Worm (Caenorhabditis elegans) whole organism, late embryonic: ENCODE measurements around the gene R07A4.4.

Experiments used
- C08G9.2 ChIP-seq: sonication (generic microtip); optimal IDR thresholded peaks from 2 replicates; lab custom pipeline; 2016; ENCODE audit warnings: mild to moderate bottlenecking, missing genetic modification characterization, moderate library complexity, missing compliant biosample characterization
- C38D4.7 ChIP-seq: fragments of 200-800 bp; sonication (Bioruptor generic); optimal IDR thresholded peaks from 2 replicates; lab custom pipeline; 2018; ENCODE audit warnings: mild to moderate bottlenecking, missing genetic modification characterization, moderate library complexity, missing compliant biosample characterization
- K09A11.1 ChIP-seq: sonication (generic microtip); optimal IDR thresholded peaks from 2 replicates; lab custom pipeline; 2017; ENCODE audit warnings: antibody characterized with exemption, mild to moderate bottlenecking, missing genetic modification characterization, missing compliant biosample characterization; ENCODE audit not compliant: insufficient read depth
- T23F11.4 ChIP-seq: fragments of 200-800 bp; sonication (Bioruptor generic); optimal IDR thresholded peaks from 2 replicates; lab custom pipeline; 2018; ENCODE audit warnings: mild to moderate bottlenecking, missing genetic modification characterization, missing compliant biosample characterization
- ahr-1 ChIP-seq: sonication (generic microtip); optimal IDR thresholded peaks from 2 replicates; lab custom pipeline; 2016; ENCODE audit warnings: missing genetic modification characterization, missing compliant biosample characterization
- ama-1 ChIP-seq: fragments of 150-350 bp; optimal IDR thresholded peaks from 2 replicates; lab custom pipeline; 2014
- ceh-2 ChIP-seq: sonication (generic microtip); optimal IDR thresholded peaks from 2 replicates; lab custom pipeline; 2016; ENCODE audit warnings: missing genotype, missing genetic modification characterization, missing compliant biosample characterization
- ceh-24 ChIP-seq: sonication (generic microtip); optimal IDR thresholded peaks from 2 replicates; lab custom pipeline; 2016; ENCODE audit warnings: mild to moderate bottlenecking, missing genetic modification characterization, missing compliant biosample characterization
- ceh-30 ChIP-seq: fragments of 150-350 bp; optimal IDR thresholded peaks from 2 replicates; lab custom pipeline; 2014; ENCODE audit warnings: missing biosample characterization, missing genetic modification characterization
- ceh-31 ChIP-seq: sonication (generic microtip); optimal IDR thresholded peaks from 2 replicates; lab custom pipeline; 2016; ENCODE audit warnings: missing genetic modification characterization, missing compliant biosample characterization
- ceh-48 ChIP-seq: sonication (generic microtip); optimal IDR thresholded peaks from 2 replicates; lab custom pipeline; 2016; ENCODE audit warnings: missing genetic modification characterization, inconsistent platforms, missing compliant biosample characterization
- ceh-6 ChIP-seq: fragments of 200-800 bp; sonication (Bioruptor generic); optimal IDR thresholded peaks from 2 replicates; lab custom pipeline; 2018; ENCODE audit warnings: mild to moderate bottlenecking, missing genetic modification characterization, missing compliant biosample characterization
- ceh-9 ChIP-seq: sonication (generic microtip); optimal IDR thresholded peaks from 2 replicates; lab custom pipeline; 2016; ENCODE audit warnings: mild to moderate bottlenecking, missing genetic modification characterization, inconsistent platforms, missing compliant biosample characterization
- dmd-4 ChIP-seq: sonication (generic microtip); optimal IDR thresholded peaks from 2 replicates; lab custom pipeline; 2016; ENCODE audit warnings: borderline replicate concordance, missing genetic modification characterization, missing compliant biosample characterization
- elt-2 ChIP-seq: sonication (generic microtip); optimal IDR thresholded peaks from 2 replicates; lab custom pipeline; 2016; ENCODE audit warnings: missing genetic modification reagents, missing genetic modification characterization, missing compliant biosample characterization
- eyg-1 ChIP-seq: sonication (generic microtip); optimal IDR thresholded peaks from 2 replicates; lab custom pipeline; 2016; ENCODE audit warnings: missing genotype, missing genetic modification characterization, missing compliant biosample characterization
- fax-1 ChIP-seq: sonication (generic microtip); optimal IDR thresholded peaks from 2 replicates; lab custom pipeline; 2016; ENCODE audit warnings: missing genotype, missing genetic modification characterization, missing compliant biosample characterization
- fkh-10 ChIP-seq: fragments of 150-350 bp; optimal IDR thresholded peaks from 2 replicates; lab custom pipeline; 2014; ENCODE audit warnings: missing biosample characterization, missing genetic modification reagents, missing genetic modification characterization
- fkh-6 ChIP-seq: sonication (generic microtip); optimal IDR thresholded peaks from 2 replicates; lab custom pipeline; 2016; ENCODE audit warnings: missing genetic modification characterization, missing compliant biosample characterization
- lin-11 ChIP-seq: fragments of 200-800 bp; sonication (Bioruptor generic); optimal IDR thresholded peaks from 2 replicates; lab custom pipeline; 2018; ENCODE audit warnings: mild to moderate bottlenecking, missing genetic modification characterization, missing compliant biosample characterization
- mec-3 ChIP-seq: sonication (generic microtip); optimal IDR thresholded peaks from 2 replicates; lab custom pipeline; 2016; ENCODE audit warnings: borderline replicate concordance, missing genetic modification characterization, missing compliant biosample characterization
- npax-4 ChIP-seq: sonication (generic microtip); optimal IDR thresholded peaks from 2 replicates; lab custom pipeline; 2016; ENCODE audit warnings: missing genetic modification characterization, missing compliant biosample characterization
- odd-2 ChIP-seq: sonication (generic microtip); optimal IDR thresholded peaks from 2 replicates; lab custom pipeline; 2017; ENCODE audit warnings: antibody characterized with exemption, mild to moderate bottlenecking, missing genetic modification characterization, missing compliant biosample characterization
- pha-4 ChIP-seq: fragments of 150-350 bp; optimal IDR thresholded peaks from 2 replicates; lab custom pipeline; 2018; ENCODE audit warnings: missing biosample characterization, missing genetic modification reagents, missing genetic modification characterization
- pqm-1 ChIP-seq: sonication (generic microtip); optimal IDR thresholded peaks from 2 replicates; lab custom pipeline; 2016; ENCODE audit warnings: missing genetic modification characterization, missing compliant biosample characterization
- pros-1 ChIP-seq: fragments of 150-350 bp; optimal IDR thresholded peaks from 2 replicates; lab custom pipeline; 2014; ENCODE audit warnings: missing biosample characterization, missing genetic modification reagents, missing genetic modification characterization
- ref-2 ChIP-seq: sonication (generic microtip); optimal IDR thresholded peaks from 2 replicates; lab custom pipeline; 2016; ENCODE audit warnings: missing genetic modification characterization, missing compliant biosample characterization
- rnt-1 ChIP-seq: sonication (generic microtip); optimal IDR thresholded peaks from 2 replicates; lab custom pipeline; 2016; ENCODE audit warnings: missing genetic modification characterization, missing compliant biosample characterization
- sdc-2 ChIP-seq: sonication (generic microtip); optimal IDR thresholded peaks from 2 replicates; lab custom pipeline; 2016; ENCODE audit warnings: missing genotype, missing genetic modification characterization, missing compliant biosample characterization
- sox-4 ChIP-seq: sonication (generic microtip); optimal IDR thresholded peaks from 2 replicates; lab custom pipeline; 2017; ENCODE audit warnings: mild to moderate bottlenecking, missing genetic modification characterization, inconsistent platforms, missing compliant biosample characterization
- syd-9 ChIP-seq: sonication (generic microtip); optimal IDR thresholded peaks from 2 replicates; lab custom pipeline; 2016; ENCODE audit warnings: mild to moderate bottlenecking, missing genetic modification characterization, moderate library complexity, missing compliant biosample characterization
- tbx-7 ChIP-seq: sonication (generic microtip); optimal IDR thresholded peaks from 2 replicates; lab custom pipeline; 2016; ENCODE audit warnings: missing genotype, missing genetic modification characterization, missing compliant biosample characterization
- unc-3 ChIP-seq, 2 experiments: fragments of 200-800 bp in 1 of 2; sonication (Bioruptor generic) in 1 of 2; sonication (generic microtip) in 1 of 2; conservative IDR thresholded peaks in 1 of 2; optimal IDR thresholded peaks in 1 of 2; 2 replicates each; pipeline versions ENCODE4 v1.3.6 to Lab custom; 2016 to 2022; ENCODE audit warnings: missing compliant biosample characterization in 2 of 2, missing genetic modification characterization in 2 of 2, missing genetic modification reagents in 1 of 2
- unc-42 ChIP-seq: sonication (generic microtip); optimal IDR thresholded peaks from 2 replicates; lab custom pipeline; 2016; ENCODE audit warnings: missing genotype, missing genetic modification characterization, missing compliant biosample characterization
- zip-5 ChIP-seq: sonication (generic microtip); optimal IDR thresholded peaks from 2 replicates; lab custom pipeline; 2016; ENCODE audit warnings: missing genetic modification characterization, missing compliant biosample characterization

Gene R07A4.4

DNA sequence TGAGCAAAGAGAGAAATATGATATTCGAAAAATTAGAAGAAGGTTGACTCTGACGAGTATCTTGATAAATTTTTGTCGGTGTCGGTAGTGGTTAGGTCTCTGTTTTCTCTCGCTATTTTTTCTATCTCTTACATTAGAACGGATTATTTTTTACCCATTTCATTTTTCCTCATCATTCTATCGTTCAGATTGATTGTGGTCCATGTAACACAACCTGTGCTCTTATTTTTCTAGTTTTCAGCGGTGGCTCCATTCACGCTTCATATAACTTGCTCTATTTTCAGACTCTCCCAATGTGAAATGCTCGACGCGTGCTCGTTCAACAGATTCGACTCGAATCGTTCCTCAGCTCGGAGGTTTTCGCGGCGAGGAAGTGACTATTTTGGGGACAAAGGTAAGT is 23.5 kb downstream of the R07A4.4 start, which contains the start of gene egl-36:
egl-36 (plus strand) TSS at position 301 of the 400 bp plus-strand sequence.
- TF ChIP-seq K09A11.1 (tag; lab: Kevin White, UChicago) = no peak
- TF ChIP-seq odd-2 (tag; lab: Kevin White, UChicago) = no peak
- no peak for TF ChIP-seq ceh-2

DNA sequence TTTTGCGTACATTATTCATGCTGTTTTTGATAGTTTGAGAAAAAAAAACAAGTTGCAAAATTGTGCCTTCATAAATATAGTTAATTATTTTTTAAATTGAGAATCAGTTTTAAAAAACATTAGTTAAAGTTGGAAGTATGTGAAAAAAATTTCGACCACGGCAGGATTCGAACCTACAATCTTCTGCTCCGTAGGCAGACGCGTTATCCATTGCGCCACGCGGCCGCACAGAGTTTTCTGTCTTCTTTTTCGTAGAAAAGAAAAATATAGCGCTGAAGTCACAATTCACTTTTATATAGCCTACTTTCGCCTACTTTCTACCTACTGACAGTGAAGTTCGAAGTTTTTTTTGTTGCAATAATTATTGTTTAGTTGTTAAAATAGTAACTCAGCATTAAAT is 25.7 kb downstream of the R07A4.4 start:
- TF ChIP-seq tbx-7 (tag; lab: Kevin White, UChicago) = no peak
- no peak for TF ChIP-seq npax-4
- no peak for TF ChIP-seq ceh-2
- TF ChIP-seq T23F11.4 (GFP tag; lab: Kevin White, UChicago) = no peak
- no peak for TF ChIP-seq ceh-9
- TF ChIP-seq unc-3 (GFP tag; conservative IDR thresholded peaks at IDR 0.05; lab: Robert Waterston, UW) = no peak
- no peak for TF ChIP-seq unc-3 (tag; optimal IDR thresholded peaks at IDR 0.05; lab: Kevin White, UChicago)
- no peak for TF ChIP-seq ahr-1 (tag; lab: Kevin White, UChicago)
- no peak for TF ChIP-seq mec-3
- no peak for TF ChIP-seq ceh-48
- no peak for TF ChIP-seq fkh-6 (tag; lab: Kevin White, UChicago)
- no peak for TF ChIP-seq ama-1 (lab: Kevin White, UChicago)
- no peak for TF ChIP-seq ceh-30 (tag; lab: Kevin White, UChicago)
- no peak for TF ChIP-seq eyg-1 (tag; lab: Kevin White, UChicago)
- TF ChIP-seq ceh-24 (tag; lab: Kevin White, UChicago) = no peak
- no peak for TF ChIP-seq lin-11 (tag; lab: Kevin White, UChicago)
- no peak for TF ChIP-seq pqm-1 (tag; lab: Kevin White, UChicago)
- no peak for TF ChIP-seq ceh-31 (tag; lab: Kevin White, UChicago)
- no peak for TF ChIP-seq zip-5
- TF ChIP-seq fax-1 (tag; lab: Kevin White, UChicago) = no peak
- no peak for TF ChIP-seq C08G9.2 (tag; lab: Kevin White, UChicago)

DNA sequence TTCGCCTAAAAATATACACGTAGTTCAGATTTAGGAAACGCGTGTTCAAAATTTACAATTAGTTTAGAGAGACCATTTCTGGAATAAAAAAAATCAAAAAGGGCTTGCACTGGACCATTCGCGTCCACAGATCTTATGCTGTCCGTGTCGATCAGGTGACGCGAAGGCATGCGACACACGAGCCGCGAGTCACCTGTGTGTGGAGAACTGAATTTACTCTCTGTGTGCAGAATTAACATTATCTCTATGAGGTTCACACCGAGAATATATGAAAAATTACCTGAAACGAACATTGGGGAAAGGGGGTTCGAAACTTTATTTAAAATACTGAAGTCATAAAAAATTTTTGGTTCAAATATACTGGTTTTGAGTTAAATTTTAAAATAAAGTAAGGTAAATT is 29.8 kb downstream of the R07A4.4 start:
- TF ChIP-seq tbx-7 (tag; lab: Kevin White, UChicago) = no peak
- no peak for TF ChIP-seq sdc-2 (tag; lab: Kevin White, UChicago)
- TF ChIP-seq rnt-1 = no peak
- no peak for TF ChIP-seq elt-2
- TF ChIP-seq unc-42 (tag; lab: Kevin White, UChicago) = no peak
- no peak for TF ChIP-seq ceh-6 (GFP tag; lab: Kevin White, UChicago)
- no peak for TF ChIP-seq pros-1 (tag; lab: Kevin White, UChicago)
- TF ChIP-seq dmd-4 (tag; lab: Kevin White, UChicago) = no peak
- TF ChIP-seq sox-4 (tag; lab: Kevin White, UChicago) = no peak
- no peak for TF ChIP-seq C38D4.7 (GFP tag; lab: Kevin White, UChicago)
- no peak for TF ChIP-seq ceh-24 (tag; lab: Kevin White, UChicago)
- TF ChIP-seq fkh-10 (GFP tag; lab: Kevin White, UChicago) = no peak
- TF ChIP-seq pha-4 (tag; lab: Kevin White, UChicago) = no peak
- TF ChIP-seq syd-9 (tag; lab: Kevin White, UChicago) = no peak
- no peak for TF ChIP-seq ref-2 (tag; lab: Kevin White, UChicago)
- no peak for TF ChIP-seq fax-1 (tag; lab: Kevin White, UChicago)
- TF ChIP-seq ceh-30 (tag; lab: Kevin White, UChicago) = no peak
- TF ChIP-seq, all 69 proteins: peak for 0

DNA sequence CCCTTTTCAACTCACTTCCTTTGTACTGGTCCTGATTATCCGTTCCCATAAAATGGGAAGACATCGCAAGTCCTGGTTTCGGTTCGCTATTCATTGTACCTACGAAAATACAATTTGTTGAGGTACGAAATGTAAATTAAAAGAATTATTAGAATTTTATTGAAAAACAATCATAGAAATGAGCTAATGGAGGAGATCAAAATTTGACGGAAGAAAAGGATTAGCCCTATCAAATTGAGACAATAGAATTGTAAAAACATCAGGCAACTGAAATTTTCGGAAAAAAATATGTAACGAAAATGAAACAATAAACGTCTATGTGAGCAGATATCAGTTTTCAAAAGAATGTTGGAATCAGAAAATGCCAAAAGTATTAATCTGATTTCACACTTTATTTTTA is 35.6 kb downstream of the R07A4.4 start, which contains the start of gene mbr-1:
mbr-1 (minus strand) TSS at position 101 of the 400 bp plus-strand sequence.
- TF ChIP-seq T23F11.4 (GFP tag; lab: Kevin White, UChicago) = no peak
